Fruit fly (Drosophila melanogaster) whole organism, embryonic: ENCODE results near the gene BRWD3.
A peak's percentile ranks its signal among the peaks of the same experiment; 100 is the strongest.

Experiments
- Atf3 ChIP-seq: fragments of 200-800 bp; sonication (Bioruptor generic); optimal IDR thresholded peaks from 3 replicates; lab custom pipeline; 2016; ENCODE audit warnings: missing biosample characterization, missing genetic modification characterization
- CG10147 ChIP-seq: fragments of 200-800 bp; sonication (Bioruptor generic); optimal IDR thresholded peaks from 2 replicates; lab custom pipeline; 2019; ENCODE audit warnings: missing biosample characterization, mild to moderate bottlenecking, missing genetic modification characterization, moderate library complexity
- CG10543 ChIP-seq: fragments of 200-800 bp; sonication (Bioruptor generic); optimal IDR thresholded peaks from 3 replicates; lab custom pipeline; 2017; ENCODE audit warnings: missing biosample characterization, mild to moderate bottlenecking, missing genetic modification characterization, moderate library complexity
- CG12769 ChIP-seq: fragments of 200-800 bp; sonication (Bioruptor generic); optimal IDR thresholded peaks from 2 replicates; lab custom pipeline; 2019; ENCODE audit warnings: missing biosample characterization, mild to moderate bottlenecking, missing genetic modification characterization, moderate library complexity
- CG18599 ChIP-seq: fragments of 200-800 bp; sonication (Bioruptor generic); optimal IDR thresholded peaks from 3 replicates; lab custom pipeline; 2017; ENCODE audit warnings: missing biosample characterization, missing genetic modification characterization, mild to moderate bottlenecking, moderate library complexity, missing genetic modification reagents
- CG2199 ChIP-seq: fragments of 200-800 bp; sonication (Bioruptor generic); IDR thresholded peaks from 3 replicates; pipeline ENCODE4 v1.3.6; 2022; ENCODE audit warnings: missing biosample characterization, missing genetic modification characterization
- CG2678 ChIP-seq: fragments of 200-800 bp; sonication (Bioruptor generic); optimal IDR thresholded peaks from 3 replicates; lab custom pipeline; 2019; ENCODE audit warnings: missing biosample characterization, mild to moderate bottlenecking, missing genetic modification characterization, moderate library complexity
- CG2875 ChIP-seq: fragments of 200-800 bp; sonication (Bioruptor generic); optimal IDR thresholded peaks from 2 replicates; lab custom pipeline; 2017; ENCODE audit warnings: missing biosample characterization, mild to moderate bottlenecking, missing genetic modification characterization, missing genetic modification reagents
- CG34376 ChIP-seq: fragments of 200-800 bp; sonication (Bioruptor generic); optimal IDR thresholded peaks from 2 replicates; lab custom pipeline; 2018; ENCODE audit warnings: missing biosample characterization, mild to moderate bottlenecking, missing genetic modification characterization
- CG34422 ChIP-seq: fragments of 200-800 bp; sonication (Bioruptor generic); IDR thresholded peaks from 3 replicates; pipeline ENCODE4 v1.3.6; 2022; ENCODE audit warnings: missing biosample characterization, missing genetic modification characterization
- CG5180 ChIP-seq: fragments of 200-800 bp; sonication (Bioruptor generic); optimal IDR thresholded peaks from 3 replicates; lab custom pipeline; 2017; ENCODE audit warnings: missing biosample characterization, missing genetic modification characterization, mild to moderate bottlenecking, moderate library complexity, missing genetic modification reagents
- CG6175 ChIP-seq: fragments of 200-800 bp; sonication (Bioruptor generic); IDR thresholded peaks from 3 replicates; pipeline ENCODE4 v1.3.6; 2022; ENCODE audit warnings: missing biosample characterization, missing genetic modification characterization
- CG6272 ChIP-seq: fragments of 200-800 bp; sonication (Bioruptor generic); IDR thresholded peaks from 2 replicates; pipeline ENCODE4 v1.3.6; 2022; ENCODE audit warnings: missing biosample characterization, missing genetic modification characterization
- CG7372 ChIP-seq: fragments of 200-800 bp; sonication (Bioruptor generic); IDR thresholded peaks from 2 replicates; pipeline ENCODE4 v1.3.6; 2022; ENCODE audit warnings: missing biosample characterization, missing genetic modification characterization
- CG7786 ChIP-seq: fragments of 200-800 bp; sonication (Bioruptor generic); optimal IDR thresholded peaks from 2 replicates; lab custom pipeline; 2016; ENCODE audit warnings: missing biosample characterization, missing genetic modification characterization
- CG8290 ChIP-seq, 3 experiments: fragments of 200-800 bp; sonication (Bioruptor generic); optimal IDR thresholded peaks; 2 replicates each; lab custom pipeline; 2016 to 2019; ENCODE audit warnings: missing biosample characterization in 3 of 3, missing genetic modification characterization in 3 of 3, mild to moderate bottlenecking in 2 of 3, moderate library complexity in 1 of 3
- CG9215 ChIP-seq: fragments of 200-800 bp; sonication (Bioruptor generic); IDR thresholded peaks from 2 replicates; pipeline ENCODE4 v1.3.6; 2022; ENCODE audit warnings: missing biosample characterization, missing genetic modification characterization
- CTCF ChIP-seq: fragments of 200-800 bp; sonication (Bioruptor generic); optimal IDR thresholded peaks from 2 replicates; lab custom pipeline; 2017; ENCODE audit warnings: missing biosample characterization, mild to moderate bottlenecking, missing genetic modification characterization, moderate library complexity
- Deaf1 ChIP-seq: fragments of 200-800 bp; optimal IDR thresholded peaks from 3 replicates; lab custom pipeline; 2019; ENCODE audit warnings: missing biosample characterization, mild to moderate bottlenecking, missing genetic modification characterization, moderate library complexity
- Drgx ChIP-seq: fragments of 200-800 bp; sonication (Bioruptor generic); IDR thresholded peaks from 2 replicates; pipeline ENCODE4 v1.3.6; 2022; ENCODE audit warnings: missing biosample characterization, missing genetic modification characterization
- Hmx ChIP-seq: fragments of 200-800 bp; sonication (Bioruptor generic); optimal IDR thresholded peaks from 2 replicates; lab custom pipeline; 2016; ENCODE audit warnings: missing biosample characterization, missing genetic modification characterization
- Hr3 ChIP-seq: fragments of 200-800 bp; sonication (Bioruptor generic); optimal IDR thresholded peaks from 3 replicates; lab custom pipeline; 2016; ENCODE audit warnings: missing biosample characterization, missing genetic modification characterization
- Jarid2 ChIP-seq: fragments of 200-800 bp; sonication (Bioruptor generic); optimal IDR thresholded peaks from 3 replicates; lab custom pipeline; 2017; ENCODE audit warnings: mild to moderate bottlenecking, missing biosample characterization, missing genetic modification reagents, missing genetic modification characterization
- Kr ChIP-seq: fragments of 200-800 bp; sonication (Bioruptor generic); optimal IDR thresholded peaks from 2 replicates; lab custom pipeline; 2017; ENCODE audit warnings: missing biosample characterization, mild to moderate bottlenecking, missing genetic modification characterization
- MBD-R2 ChIP-seq: fragments of 200-800 bp; sonication (Bioruptor generic); IDR thresholded peaks from 2 replicates; pipeline ENCODE4 v1.3.6; 2022; ENCODE audit warnings: missing biosample characterization, missing genetic modification characterization
- MTF-1 ChIP-seq: fragments of 200-800 bp; sonication (Bioruptor generic); optimal IDR thresholded peaks from 2 replicates; lab custom pipeline; 2018; ENCODE audit warnings: missing biosample characterization, mild to moderate bottlenecking, missing genetic modification characterization, borderline replicate concordance
- Mrtf ChIP-seq: fragments of 200-800 bp; sonication (Bioruptor generic); IDR thresholded peaks from 3 replicates; pipeline ENCODE4 v1.3.6; 2022; ENCODE audit warnings: missing biosample characterization, missing genetic modification characterization
- NFAT ChIP-seq: fragments of 200-800 bp; sonication (Bioruptor generic); IDR thresholded peaks from 2 replicates; pipeline ENCODE4 v1.3.6; 2022; ENCODE audit warnings: missing biosample characterization, missing genetic modification characterization
- Oli ChIP-seq: fragments of 200-800 bp; sonication (Bioruptor generic); optimal IDR thresholded peaks from 2 replicates; lab custom pipeline; 2018; ENCODE audit warnings: missing biosample characterization, mild to moderate bottlenecking, missing genetic modification characterization, moderate library complexity
- Ptx1 ChIP-seq: fragments of 200-800 bp; sonication (Bioruptor generic); IDR thresholded peaks from 2 replicates; pipeline ENCODE4 v1.3.6; 2022; ENCODE audit warnings: missing biosample characterization, missing genetic modification characterization
- Rfx ChIP-seq: fragments of 200-800 bp; sonication (Bioruptor generic); IDR thresholded peaks from 2 replicates; pipeline ENCODE4 v1.3.6; 2022; ENCODE audit warnings: missing biosample characterization, missing genetic modification characterization
- Xrp1 ChIP-seq: fragments of 200-800 bp; sonication (Bioruptor generic); IDR thresholded peaks from 2 replicates; pipeline ENCODE4 v1.3.6; 2022; ENCODE audit warnings: missing biosample characterization, missing genetic modification characterization
- bsh ChIP-seq, 2 experiments: fragments of 200-800 bp; sonication (Bioruptor generic); optimal IDR thresholded peaks; 2 replicates each; lab custom pipeline; 2017 to 2018; ENCODE audit warnings: mild to moderate bottlenecking in 2 of 2, missing biosample characterization in 2 of 2, missing genetic modification characterization in 2 of 2, moderate library complexity in 1 of 2
- chinmo ChIP-seq: fragments of 200-800 bp; sonication (Bioruptor generic); IDR thresholded peaks from 4 replicates; pipeline ENCODE4 v1.3.6; 2022; ENCODE audit warnings: missing biosample characterization, missing genetic modification characterization; ENCODE audit not compliant: partially characterized antibody
- crol ChIP-seq: fragments of 200-800 bp; sonication (Bioruptor generic); IDR thresholded peaks from 2 replicates; pipeline ENCODE4 v1.3.6; 2022; ENCODE audit warnings: missing biosample characterization, missing genetic modification characterization
- cwo ChIP-seq: fragments of 200-800 bp; sonication (Bioruptor generic); optimal IDR thresholded peaks from 3 replicates; lab custom pipeline; 2017; ENCODE audit warnings: missing biosample characterization, missing genetic modification characterization, mild to moderate bottlenecking, moderate library complexity, missing genetic modification reagents
- kah ChIP-seq: fragments of 200-800 bp; sonication (Bioruptor generic); optimal IDR thresholded peaks from 2 replicates; lab custom pipeline; 2018; ENCODE audit warnings: missing biosample characterization, mild to moderate bottlenecking, missing genetic modification characterization
- kni ChIP-seq: fragments of 200-800 bp; sonication (Bioruptor generic); optimal IDR thresholded peaks from 3 replicates; lab custom pipeline; 2017; ENCODE audit warnings: mild to moderate bottlenecking, missing biosample characterization, missing genetic modification reagents, missing genetic modification characterization
- lab ChIP-seq: fragments of 200-800 bp; sonication (Bioruptor generic); optimal IDR thresholded peaks from 3 replicates; lab custom pipeline; 2017; ENCODE audit warnings: missing biosample characterization, missing genetic modification characterization, mild to moderate bottlenecking, moderate library complexity, missing genetic modification reagents
- lov ChIP-seq, 2 experiments: fragments of 200-800 bp in 1 of 2; fragments of >200 bp in 1 of 2; sonication (Bioruptor generic) in 1 of 2; IDR thresholded peaks in 1 of 2; optimal IDR thresholded peaks in 1 of 2; 2 replicates in 1 of 2; 3 replicates in 1 of 2; pipeline versions ENCODE4 v1.3.6 to Lab custom; 2017 to 2022; ENCODE audit warnings: missing biosample characterization in 1 of 2, missing genetic modification characterization in 1 of 2
- mirr ChIP-seq: fragments of 200-800 bp; sonication (Bioruptor generic); optimal IDR thresholded peaks from 3 replicates; lab custom pipeline; 2018; ENCODE audit warnings: missing biosample characterization, mild to moderate bottlenecking, missing genetic modification characterization
- sim ChIP-seq: fragments of 200-800 bp; sonication (Bioruptor generic); IDR thresholded peaks from 2 replicates; pipeline ENCODE4 v1.3.6; 2022; ENCODE audit warnings: missing biosample characterization, missing genetic modification characterization
- so ChIP-seq: fragments of 200-800 bp; sonication (Bioruptor generic); IDR thresholded peaks from 3 replicates; pipeline ENCODE4 v1.3.6; 2022; ENCODE audit warnings: missing biosample characterization, missing genetic modification characterization
- sob ChIP-seq: fragments of 200-800 bp; sonication (Bioruptor generic); IDR thresholded peaks from 2 replicates; pipeline ENCODE4 v1.3.6; 2022; ENCODE audit warnings: missing biosample characterization, missing genetic modification characterization
- sug ChIP-seq: fragments of 200-800 bp; optimal IDR thresholded peaks from 2 replicates; lab custom pipeline; 2019; ENCODE audit warnings: missing biosample characterization, mild to moderate bottlenecking, missing genetic modification characterization, moderate library complexity

The BRWD3 gene

dm6 chr3R:24282567-24283324 lies 36.1 kb upstream of the BRWD3 start (continued):
- no peak for TF ChIP-seq Hmx (GFP tag; lab: Kevin White, UChicago)
- TF ChIP-seq Xrp1 (GFP tag; lab: Robert Waterston, UW), result no peak
- no peak for TF ChIP-seq sim (GFP tag; lab: Robert Waterston, UW)
- TF ChIP-seq so (GFP tag; lab: Robert Waterston, UW), result peak; percentile 42; the same call in 2 of the 3 replicates
- TF ChIP-seq CG8290 (GFP tag; optimal IDR thresholded peaks at IDR 0.05; lab: Kevin White, UChicago), result no peak
- peak in 1 of 2 experiments; percentile 1 for TF ChIP-seq CG8290 (tag; optimal IDR thresholded peaks at IDR 0.05; lab: Kevin White, UChicago)

- TF ChIP-seq crol (GFP tag; lab: Robert Waterston, UW) (peak; percentile 99), CG2199 (peak; percentile 65; the same call in 1 of the 3 replicates), sob (GFP tag; lab: Robert Waterston, UW) (peak; percentile 31; the same call in 1 of the 2 replicates), CG12769 (tag; lab: Kevin White, UChicago) (peak; percentile 70), CG34376 (GFP tag; lab: Kevin White, UChicago) (peak; percentile 12), chinmo (GFP tag; lab: Robert Waterston, UW) (0 out of 4 replicates have a peak, but pooled peaks have one; percentile 49), Rfx (GFP tag; lab: Robert Waterston, UW) (peak; percentile 37), Kr (GFP tag; lab: Kevin White, UChicago) (no peak), Hr3 (GFP tag; lab: Kevin White, UChicago) (no peak), Oli (no peak), NFAT (0 out of 2 replicates have a peak, but pooled peaks have one; percentile 33), Mrtf (no peak), kni (GFP tag; lab: Kevin White, UChicago) (peak; percentile 49), CTCF (no peak), bsh (GFP tag; optimal IDR thresholded peaks at IDR 0.05; lab: Kevin White, UChicago) (no peak), MTF-1 (GFP tag; lab: Kevin White, UChicago) (no peak), MBD-R2 (GFP tag; lab: Robert Waterston, UW) (no peak), Atf3 (GFP tag; lab: Kevin White, UChicago) (no peak), CG34422 (GFP tag; lab: Robert Waterston, UW) (peak; percentile 64; the same call in 1 of the 3 replicates), CG9215 (GFP tag; lab: Robert Waterston, UW) (no peak), CG10147 (GFP tag; lab: Kevin White, UChicago) (no peak), CG2678 (tag; lab: Kevin White, UChicago) (no peak), CG5180 (GFP tag; lab: Kevin White, UChicago) (peak; percentile 29), CG6175 (0 out of 3 replicates have a peak, but pooled peaks have one; percentile 23), cwo (GFP tag; lab: Kevin White, UChicago) (peak; percentile 46), lab (GFP tag; lab: Kevin White, UChicago) (peak; percentile 14), CG18599 (peak; percentile 5), CG6272 (GFP tag; lab: Robert Waterston, UW) (no peak), CG7786 (GFP tag; lab: Kevin White, UChicago) (no peak), Drgx (GFP tag; lab: Robert Waterston, UW) (peak; percentile 54), Ptx1 (GFP tag; lab: Robert Waterston, UW) (0 out of 2 replicates have a peak, but pooled peaks have one; percentile 9), CG2875 (GFP tag; lab: Kevin White, UChicago) (peak; percentile 26), sug (tag; lab: Kevin White, UChicago) (peak; percentile 58), CG8290 (GFP tag; optimal IDR thresholded peaks at IDR 0.05; lab: Kevin White, UChicago) (no peak), CG8290 (tag; optimal IDR thresholded peaks at IDR 0.05; lab: Kevin White, UChicago) (peak in 1 of 2 experiments; percentile 52), kah (GFP tag; lab: Kevin White, UChicago) (peak; percentile 81), Deaf1 (tag; lab: Kevin White, UChicago) (peak; percentile 96), CG7372 (GFP tag; lab: Robert Waterston, UW) (no peak), CG10543 (GFP tag; lab: Kevin White, UChicago) (peak; percentile 87), lov (optimal IDR thresholded peaks at IDR 0.05; lab: Kevin White, UChicago) (no peak), lov (GFP tag; IDR thresholded peaks at IDR 0.05; lab: Robert Waterston, UW) (no peak), mirr (peak; percentile 5), Jarid2 (peak; percentile 57)
These were observed 35.2 kb upstream of the BRWD3 start, which contains the start of gene CG6356 for dm6 chr3R:24283582-24284085. Gene CG6356 (plus strand): TSS chr3R:24283955.
